Worm (Caenorhabditis elegans): ENCODE measurements around the gene irg-4.
A peak's percentile ranks its signal among the peaks of the same experiment; 100 is the strongest.

ce11 chrIV:12391003-12391637 is 44.5 kb upstream of the irg-4 start, which contains the start of the genes rps-23 and dpm-3:
- TF ChIP-seq ceh-9 (tag; optimal IDR thresholded peaks at IDR 0.05) (no peak), tbx-2 (tag; optimal IDR thresholded peaks at IDR 0.05) (peak; percentile 93)

All from whole organism, late embryonic.